Fruit fly (Drosophila melanogaster) whole organism, adult: ENCODE data around the gene CG32091.

Source experiments
- CG11617 ChIP-seq: fragments of 200-800 bp; sonication (Bioruptor generic); optimal IDR thresholded peaks from 2 replicates; lab custom pipeline; 2017; ENCODE audit warnings: mild to moderate bottlenecking, missing biosample characterization, missing genetic modification reagents, missing genetic modification characterization
- CG12768 ChIP-seq: fragments of 200-800 bp; sonication (Bioruptor generic); optimal IDR thresholded peaks from 2 replicates; lab custom pipeline; 2017; ENCODE audit warnings: missing biosample characterization, missing genetic modification characterization, mild to moderate bottlenecking, moderate library complexity, missing genetic modification reagents
- CG14711 ChIP-seq: fragments of 200-800 bp; sonication (Bioruptor generic); optimal IDR thresholded peaks from 2 replicates; lab custom pipeline; 2018; ENCODE audit warnings: missing biosample characterization, mild to moderate bottlenecking, missing genetic modification characterization, moderate library complexity
- CG1620 ChIP-seq: fragments of 200-800 bp; sonication (Bioruptor generic); optimal IDR thresholded peaks from 2 replicates; lab custom pipeline; 2016; ENCODE audit warnings: missing biosample characterization, missing genetic modification characterization
- CG33017 ChIP-seq: fragments of 200-800 bp; sonication (Bioruptor generic); optimal IDR thresholded peaks from 2 replicates; lab custom pipeline; 2018; ENCODE audit warnings: missing biosample characterization, mild to moderate bottlenecking, missing genetic modification characterization, moderate library complexity
- CG5204 ChIP-seq: fragments of 200-800 bp; sonication (Bioruptor generic); optimal IDR thresholded peaks from 2 replicates; lab custom pipeline; 2016; ENCODE audit warnings: missing biosample characterization, missing genetic modification characterization
- CG7045 ChIP-seq: fragments of 200-800 bp; sonication (Bioruptor generic); optimal IDR thresholded peaks from 2 replicates; lab custom pipeline; 2017; ENCODE audit warnings: missing biosample characterization, mild to moderate bottlenecking, missing genetic modification characterization
- CG7101 ChIP-seq: fragments of 200-800 bp; sonication (Bioruptor generic); optimal IDR thresholded peaks from 2 replicates; lab custom pipeline; 2018; ENCODE audit warnings: missing biosample characterization, mild to moderate bottlenecking, missing genetic modification characterization, moderate library complexity
- Clk ChIP-seq: fragments of 200-800 bp; sonication (Bioruptor generic); optimal IDR thresholded peaks from 2 replicates; lab custom pipeline; 2017; ENCODE audit warnings: missing biosample characterization, missing genetic modification characterization
- Crg-1 ChIP-seq: fragments of 200-800 bp; sonication (Bioruptor generic); optimal IDR thresholded peaks from 2 replicates; lab custom pipeline; 2016; ENCODE audit warnings: missing biosample characterization, missing genetic modification characterization
- Hr96 ChIP-seq: fragments of 200-800 bp; sonication (Bioruptor generic); optimal IDR thresholded peaks from 2 replicates; lab custom pipeline; 2016; ENCODE audit warnings: missing biosample characterization, missing genetic modification characterization
- Mnt ChIP-seq: fragments of 200-800 bp; sonication (Bioruptor generic); optimal IDR thresholded peaks from 2 replicates; lab custom pipeline; 2016; ENCODE audit warnings: missing biosample characterization, mild to moderate bottlenecking, missing genetic modification characterization
- bab1 ChIP-seq: fragments of 200-800 bp; sonication (Bioruptor generic); optimal IDR thresholded peaks from 3 replicates; lab custom pipeline; 2019; ENCODE audit warnings: missing biosample characterization, mild to moderate bottlenecking, missing genetic modification characterization, moderate library complexity
- cic ChIP-seq: fragments of 200-800 bp; sonication (Bioruptor generic); optimal IDR thresholded peaks from 2 replicates; lab custom pipeline; 2017; ENCODE audit warnings: missing biosample characterization, mild to moderate bottlenecking, missing genetic modification characterization, moderate library complexity
- cnc ChIP-seq, 2 experiments: fragments of >200 bp; optimal IDR thresholded peaks; 2 replicates each; lab custom pipeline; 2017
- kay ChIP-seq: fragments of 200-800 bp; sonication (Bioruptor generic); peaks from one replicate; lab custom pipeline; 2016; ENCODE audit warnings: missing biosample characterization, missing genetic modification characterization, borderline replicate concordance
- ovo ChIP-seq: fragments of 200-800 bp; sonication (Bioruptor generic); optimal IDR thresholded peaks from 2 replicates; lab custom pipeline; 2016; ENCODE audit warnings: missing biosample characterization, missing genetic modification characterization
- pad ChIP-seq: fragments of 200-800 bp; sonication (Bioruptor generic); optimal IDR thresholded peaks from 3 replicates; lab custom pipeline; 2017; ENCODE audit warnings: missing biosample characterization, missing genetic modification characterization, mild to moderate bottlenecking, moderate library complexity, missing genetic modification reagents
- tj ChIP-seq: fragments of 200-800 bp; sonication (Bioruptor generic); optimal IDR thresholded peaks from 3 replicates; lab custom pipeline; 2017; ENCODE audit warnings: missing biosample characterization, mild to moderate bottlenecking, missing genetic modification characterization, moderate library complexity
- toe ChIP-seq: fragments of 200-800 bp; sonication (Bioruptor generic); optimal IDR thresholded peaks from 2 replicates; lab custom pipeline; 2016; ENCODE audit warnings: missing biosample characterization, missing genetic modification characterization

Gene CG32091

DNA sequence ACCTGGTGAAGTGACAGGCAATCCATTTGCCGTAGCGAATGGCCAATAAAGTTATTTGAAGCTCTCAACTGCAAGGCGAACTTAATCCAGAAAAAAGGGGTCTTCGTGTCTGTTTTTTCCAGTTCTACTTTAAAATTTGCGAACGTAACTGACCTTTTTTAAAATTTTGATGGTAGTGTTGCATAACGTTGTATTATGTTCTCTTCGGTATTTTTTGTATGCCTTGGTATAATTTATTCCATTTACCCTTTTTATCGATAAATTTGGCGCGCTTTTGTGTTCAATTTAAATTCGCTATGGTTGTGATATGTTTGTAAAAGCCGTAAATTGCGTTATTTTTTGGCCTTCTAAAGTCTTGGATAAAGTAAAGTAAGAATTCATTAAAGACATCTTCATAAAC is 508 bp upstream of the CG32091 start:
- TF ChIP-seq cnc (optimal IDR thresholded peaks at IDR 0.05; lab: Kevin White, UChicago), result no peak
- no peak for TF ChIP-seq CG12768 (GFP tag; lab: Kevin White, UChicago)
- peak; percentile 13 for TF ChIP-seq Mnt (GFP tag; lab: Kevin White, UChicago)
- peak; percentile 32 for TF ChIP-seq CG14711 (tag; lab: Kevin White, UChicago)
- TF ChIP-seq Clk (GFP tag; lab: Kevin White, UChicago), result no peak
- TF ChIP-seq CG11617, result no peak
- no peak for TF ChIP-seq Hr96 (GFP tag; lab: Kevin White, UChicago)
- no peak for TF ChIP-seq CG33017 (tag; lab: Kevin White, UChicago)
- TF ChIP-seq CG1620 (GFP tag; lab: Kevin White, UChicago), result no peak
- peak; percentile 5 for TF ChIP-seq CG7101 (tag; lab: Kevin White, UChicago)
- no peak for TF ChIP-seq CG5204
- TF ChIP-seq kay (GFP tag; lab: Kevin White, UChicago), result peak; percentile 70

dm6 chr3L:11634551-11634950 is 3.4 kb downstream of the CG32091 start:
- TF ChIP-seq Crg-1 (GFP tag; lab: Kevin White, UChicago), result no peak
- TF ChIP-seq CG33017 (tag; lab: Kevin White, UChicago), result no peak
- no peak for TF ChIP-seq Hr96 (GFP tag; lab: Kevin White, UChicago)
- no peak for TF ChIP-seq tj (GFP tag; lab: Kevin White, UChicago)
- no peak for TF ChIP-seq CG12768 (GFP tag; lab: Kevin White, UChicago)
- TF ChIP-seq Mnt (GFP tag; lab: Kevin White, UChicago), result no peak
- TF ChIP-seq CG7101 (tag; lab: Kevin White, UChicago), result no peak
- no peak for TF ChIP-seq cic (GFP tag; lab: Kevin White, UChicago)
- no peak for TF ChIP-seq bab1 (GFP tag; lab: Kevin White, UChicago)
- no peak for TF ChIP-seq CG1620 (GFP tag; lab: Kevin White, UChicago)
- TF ChIP-seq CG14711 (tag; lab: Kevin White, UChicago), result no peak
- no peak for TF ChIP-seq ovo (GFP tag; lab: Kevin White, UChicago)
- no peak for TF ChIP-seq CG11617
- no peak for TF ChIP-seq pad (GFP tag; lab: Kevin White, UChicago)
- no peak for TF ChIP-seq CG7045 (GFP tag; lab: Kevin White, UChicago)
- TF ChIP-seq cnc (optimal IDR thresholded peaks at IDR 0.05; lab: Kevin White, UChicago), result no peak
- no peak for TF ChIP-seq CG5204

DNA sequence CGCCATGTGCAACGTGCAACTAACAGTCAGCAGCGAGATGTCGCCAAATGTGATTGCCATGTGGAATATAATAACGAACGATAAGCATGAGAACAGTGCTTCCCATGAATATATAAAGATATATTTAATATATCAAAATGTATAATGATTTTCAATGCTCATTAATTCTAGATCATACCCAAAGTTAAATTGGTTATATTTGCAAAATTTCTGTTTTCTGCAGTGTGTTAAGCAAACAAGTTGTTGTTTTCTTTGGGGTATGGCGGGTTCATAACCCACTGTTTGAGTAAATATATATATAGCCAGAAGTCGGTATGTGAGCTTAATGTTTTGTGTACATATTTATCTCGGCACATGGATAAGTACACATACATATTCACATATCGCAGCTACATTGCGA is 5.6 kb downstream of the CG32091 start:
- TF ChIP-seq CG11617, result no peak
- TF ChIP-seq kay (GFP tag; lab: Kevin White, UChicago), result peak; percentile 43

dm6 chr3L:11645933-11646332 is 14.7 kb downstream of the CG32091 start, which contains the start of gene CG6071:
TSS of gene CG6071 (minus strand) at chr3L:11646033.
- TF ChIP-seq Mnt (GFP tag; lab: Kevin White, UChicago) (no peak), CG11617 (no peak), CG5204 (no peak), pad (GFP tag; lab: Kevin White, UChicago) (no peak), toe (GFP tag; lab: Kevin White, UChicago) (no peak), CG1620 (GFP tag; lab: Kevin White, UChicago) (no peak)

dm6 chr3L:11648410-11648809 is 17.2 kb downstream of the CG32091 start, which contains the start of the genes RIOK1 and Polr3H:
TSS of gene RIOK1 (minus strand) at chr3L:11648474.
TSS of gene Polr3H (plus strand) at chr3L:11648756.
- peak; percentile 27 for TF ChIP-seq CG7045 (GFP tag; lab: Kevin White, UChicago)
- TF ChIP-seq kay (GFP tag; lab: Kevin White, UChicago), result no peak
- no peak for TF ChIP-seq CG33017 (tag; lab: Kevin White, UChicago)
- peak; percentile 76 for TF ChIP-seq bab1 (GFP tag; lab: Kevin White, UChicago)
- peak; percentile 59 for TF ChIP-seq Hr96 (GFP tag; lab: Kevin White, UChicago)
- TF ChIP-seq tj (GFP tag; lab: Kevin White, UChicago), result peak; percentile 11
- peak; percentile 27 for TF ChIP-seq Clk (GFP tag; lab: Kevin White, UChicago)
- TF ChIP-seq CG14711 (tag; lab: Kevin White, UChicago), result peak; percentile 67
- peak; percentile 56 for TF ChIP-seq Crg-1 (GFP tag; lab: Kevin White, UChicago)
- TF ChIP-seq CG7101 (tag; lab: Kevin White, UChicago), result peak; percentile 53
- TF ChIP-seq toe (GFP tag; lab: Kevin White, UChicago), result peak; percentile 35
- TF ChIP-seq CG1620 (GFP tag; lab: Kevin White, UChicago), result peak; percentile 60
- peak; percentile 17 for TF ChIP-seq pad (GFP tag; lab: Kevin White, UChicago)
- TF ChIP-seq cnc (optimal IDR thresholded peaks at IDR 0.05; lab: Kevin White, UChicago), result no peak
- TF ChIP-seq CG12768 (GFP tag; lab: Kevin White, UChicago), result peak; percentile 52
- no peak for TF ChIP-seq ovo (GFP tag; lab: Kevin White, UChicago)
- TF ChIP-seq CG5204, result peak; percentile 57
- no peak for TF ChIP-seq cic (GFP tag; lab: Kevin White, UChicago)
- peak; percentile 72 for TF ChIP-seq CG11617
- TF ChIP-seq Mnt (GFP tag; lab: Kevin White, UChicago), result peak; percentile 99

- TF ChIP-seq CG33017 (tag; lab: Kevin White, UChicago), result peak; percentile 77
- TF ChIP-seq CG14711 (tag; lab: Kevin White, UChicago), result peak; percentile 62
- no peak for TF ChIP-seq ovo (GFP tag; lab: Kevin White, UChicago)
- no peak for TF ChIP-seq Crg-1 (GFP tag; lab: Kevin White, UChicago)
- TF ChIP-seq Mnt (GFP tag; lab: Kevin White, UChicago), result peak; percentile 3
- no peak for TF ChIP-seq cic (GFP tag; lab: Kevin White, UChicago)
- TF ChIP-seq kay (GFP tag; lab: Kevin White, UChicago), result no peak
- TF ChIP-seq Hr96 (GFP tag; lab: Kevin White, UChicago), result peak; percentile 35
- peak; percentile 40 for TF ChIP-seq Clk (GFP tag; lab: Kevin White, UChicago)
- TF ChIP-seq pad (GFP tag; lab: Kevin White, UChicago), result peak; percentile 10
- TF ChIP-seq toe (GFP tag; lab: Kevin White, UChicago), result peak; percentile 51
- TF ChIP-seq CG1620 (GFP tag; lab: Kevin White, UChicago), result no peak
- peak; percentile 52 for TF ChIP-seq CG5204
- no peak for TF ChIP-seq tj (GFP tag; lab: Kevin White, UChicago)
- peak; percentile 66 for TF ChIP-seq CG7101 (tag; lab: Kevin White, UChicago)
- TF ChIP-seq CG7045 (GFP tag; lab: Kevin White, UChicago), result peak; percentile 64
- TF ChIP-seq bab1 (GFP tag; lab: Kevin White, UChicago), result no peak
- TF ChIP-seq cnc (optimal IDR thresholded peaks at IDR 0.05; lab: Kevin White, UChicago), result no peak
- peak; percentile 1 for TF ChIP-seq CG11617
- peak; percentile 75 for TF ChIP-seq CG12768 (GFP tag; lab: Kevin White, UChicago)
Observed at dm6 chr3L:11656189-11656588, 25.0 kb downstream of the CG32091 start.
